Fruit fly (Drosophila melanogaster): ENCODE measurements around the gene foxo.

- TF ChIP-seq CTCF (optimal IDR thresholded peaks at IDR 0.05) = peak; percentile 74 to 79
- no peak for TF ChIP-seq CG8478 (optimal IDR thresholded peaks at IDR 0.05)
Measured at dm6 chr3R:14098527-14099109, 41.9 kb downstream of the foxo start.

Measured in S2 (cell line).